Worm (Caenorhabditis elegans): ENCODE measurements around the gene oac-52.

ce11 chrIV:4344828-4345227, 1.6 kb downstream of the oac-52 start:
- TF ChIP-seq ama-1 (optimal IDR thresholded peaks at IDR 0.05), result no peak
- no peak for TF ChIP-seq dsc-1 (tag; optimal IDR thresholded peaks at IDR 0.05)
- no peak for TF ChIP-seq lin-15B (tag; optimal IDR thresholded peaks at IDR 0.05)
- TF ChIP-seq lin-39 (tag; optimal IDR thresholded peaks at IDR 0.05), result no peak
- no peak for TF ChIP-seq sox-4 (tag; optimal IDR thresholded peaks at IDR 0.05)

Measured in whole organism, L1 larva.